Worm (Caenorhabditis elegans) whole organism, young adult: ENCODE measurements around the gene col-17.

Experiments used
- C17E4.6 ChIP-seq: fragments of 200-800 bp; sonication (Bioruptor generic); IDR thresholded peaks from 2 replicates; pipeline ENCODE4 v1.3.6; 2022; ENCODE audit warnings: missing genetic modification reagents, missing genetic modification characterization, missing compliant biosample characterization
- F22D6.2 ChIP-seq: sonication (generic microtip); optimal IDR thresholded peaks from 2 replicates; lab custom pipeline; 2016; ENCODE audit warnings: mild to moderate bottlenecking, missing genetic modification characterization, missing compliant biosample characterization
- F23B12.7 ChIP-seq: sonication (generic microtip); optimal IDR thresholded peaks from 2 replicates; lab custom pipeline; 2017; ENCODE audit warnings: missing genetic modification characterization, mild to moderate bottlenecking, missing compliant biosample characterization, antibody characterized with exemption, moderate library complexity; ENCODE audit not compliant: insufficient read depth
- F33H1.4 ChIP-seq: fragments of 200-800 bp; sonication (Bioruptor generic); IDR thresholded peaks from 2 replicates; pipeline ENCODE4 v1.3.6; 2022; ENCODE audit warnings: missing genetic modification reagents, missing genetic modification characterization, missing compliant biosample characterization
- F37B4.10 ChIP-seq: fragments of 200-800 bp; sonication (Bioruptor generic); IDR thresholded peaks from 2 replicates; pipeline ENCODE4 v1.3.6; 2022; ENCODE audit warnings: missing genetic modification characterization, missing compliant biosample characterization
- F49E8.2 ChIP-seq: sonication (generic microtip); optimal IDR thresholded peaks from 3 replicates; lab custom pipeline; 2017; ENCODE audit warnings: missing genetic modification characterization, mild to moderate bottlenecking, missing compliant biosample characterization, antibody characterized with exemption, moderate library complexity; ENCODE audit not compliant: insufficient read depth
- F52B5.7 ChIP-seq: sonication (generic microtip); optimal IDR thresholded peaks from 2 replicates; lab custom pipeline; 2016; ENCODE audit warnings: mild to moderate bottlenecking, missing genetic modification characterization, missing compliant biosample characterization
- F55B11.4 ChIP-seq: sonication (generic microtip); optimal IDR thresholded peaks from 2 replicates; lab custom pipeline; 2016; ENCODE audit warnings: missing compliant biosample characterization, missing genetic modification characterization, borderline replicate concordance; ENCODE audit not compliant: insufficient read depth
- K11D2.4 ChIP-seq: fragments of 200-800 bp; sonication (Bioruptor generic); IDR thresholded peaks from 2 replicates; pipeline ENCODE4 v1.3.6; 2022; ENCODE audit warnings: missing genetic modification reagents, missing genetic modification characterization, missing compliant biosample characterization
- T07F8.4 ChIP-seq: sonication (generic microtip); optimal IDR thresholded peaks from 2 replicates; lab custom pipeline; 2016; ENCODE audit warnings: mild to moderate bottlenecking, missing genetic modification characterization, moderate library complexity, missing compliant biosample characterization
- Y53G8AR.9 ChIP-seq: fragments of 200-800 bp; sonication (Bioruptor generic); conservative IDR thresholded peaks from 2 replicates; pipeline ENCODE4 v1.3.6; 2022; ENCODE audit warnings: missing genetic modification reagents, missing genetic modification characterization, missing compliant biosample characterization
- Y79H2A.3 ChIP-seq: fragments of 200-800 bp; sonication (Bioruptor generic); conservative IDR thresholded peaks from 2 replicates; pipeline ENCODE4 v1.3.6; 2022; ENCODE audit warnings: missing genetic modification reagents, missing genetic modification characterization, missing compliant biosample characterization
- Y95B8A.8 ChIP-seq: fragments of 200-800 bp; sonication (Bioruptor generic); IDR thresholded peaks from 2 replicates; pipeline ENCODE4 v1.3.6; 2022; ENCODE audit warnings: missing genetic modification reagents, missing genetic modification characterization, missing compliant biosample characterization
- ZK185.1 ChIP-seq: sonication (generic microtip); optimal IDR thresholded peaks from 2 replicates; lab custom pipeline; 2016; ENCODE audit warnings: mild to moderate bottlenecking, missing genetic modification characterization, missing compliant biosample characterization; ENCODE audit not compliant: poor library complexity, severe bottlenecking
- aptf-2 ChIP-seq: fragments of 200-800 bp; sonication (Bioruptor generic); conservative IDR thresholded peaks from 2 replicates; pipeline ENCODE4 v1.3.6; 2022; ENCODE audit warnings: missing genetic modification reagents, missing genetic modification characterization, missing compliant biosample characterization
- attf-3 ChIP-seq: fragments of 200-800 bp; sonication (Bioruptor generic); conservative IDR thresholded peaks from 2 replicates; pipeline ENCODE4 v1.3.6; 2022; ENCODE audit warnings: missing genetic modification reagents, missing genetic modification characterization, missing compliant biosample characterization
- attf-5 ChIP-seq: fragments of 200-800 bp; sonication (Bioruptor generic); optimal IDR thresholded peaks from 2 replicates; lab custom pipeline; 2018; ENCODE audit warnings: mild to moderate bottlenecking, missing genetic modification characterization, missing compliant biosample characterization
- bed-1 ChIP-seq: fragments of 200-800 bp; sonication (Bioruptor generic); IDR thresholded peaks from 2 replicates; pipeline ENCODE4 v1.3.6; 2022; ENCODE audit warnings: missing genetic modification reagents, missing genetic modification characterization, missing compliant biosample characterization
- bed-2 ChIP-seq: fragments of 200-800 bp; sonication (Bioruptor generic); IDR thresholded peaks from 2 replicates; pipeline ENCODE4 v1.3.6; 2022; ENCODE audit warnings: missing genetic modification reagents, missing genetic modification characterization, missing compliant biosample characterization
- cebp-2 ChIP-seq: fragments of 200-800 bp; sonication (Bioruptor generic); IDR thresholded peaks from 2 replicates; pipeline ENCODE4 v1.3.6; 2022; ENCODE audit warnings: missing genetic modification characterization, missing compliant biosample characterization
- ceh-58 ChIP-seq: fragments of 200-800 bp; sonication (Bioruptor generic); IDR thresholded peaks from 2 replicates; pipeline ENCODE4 v1.3.6; 2022; ENCODE audit warnings: missing genetic modification characterization, missing compliant biosample characterization
- dpff-1 ChIP-seq: sonication (generic microtip); optimal IDR thresholded peaks from 2 replicates; lab custom pipeline; 2017; ENCODE audit warnings: mild to moderate bottlenecking, missing genetic modification characterization, missing compliant biosample characterization
- efl-1 ChIP-seq: fragments of 150-350 bp; optimal IDR thresholded peaks from 2 replicates; lab custom pipeline; 2014; ENCODE audit warnings: missing biosample characterization, missing genetic modification reagents, missing genetic modification characterization
- egl-44 ChIP-seq: fragments of 200-800 bp; sonication (Bioruptor generic); IDR thresholded peaks from 2 replicates; pipeline ENCODE4 v1.3.6; 2022; ENCODE audit warnings: missing genetic modification reagents, missing genetic modification characterization, missing compliant biosample characterization
- egrh-3 ChIP-seq: fragments of 200-800 bp; sonication (Bioruptor generic); IDR thresholded peaks from 2 replicates; pipeline ENCODE4 v1.3.6; 2022; ENCODE audit warnings: missing genetic modification reagents, missing genetic modification characterization, missing compliant biosample characterization
- gei-17 ChIP-seq: fragments of 200-800 bp; sonication (Bioruptor generic); optimal IDR thresholded peaks from 2 replicates; lab custom pipeline; 2018; ENCODE audit warnings: mild to moderate bottlenecking, missing genetic modification characterization, missing compliant biosample characterization
- hlh-26 ChIP-seq: fragments of 200-800 bp; sonication (Bioruptor generic); conservative IDR thresholded peaks from 2 replicates; pipeline ENCODE4 v1.3.6; 2022; ENCODE audit warnings: missing genetic modification reagents, missing genetic modification characterization, missing compliant biosample characterization
- hmg-1.2 ChIP-seq: fragments of 200-800 bp; sonication (Bioruptor generic); IDR thresholded peaks from 2 replicates; pipeline ENCODE4 v1.3.6; 2022; ENCODE audit warnings: missing genetic modification reagents, missing genetic modification characterization, missing compliant biosample characterization
- hrde-1 ChIP-seq: sonication (generic microtip); optimal IDR thresholded peaks from 2 replicates; lab custom pipeline; 2016; ENCODE audit warnings: missing genetic modification characterization, mild to moderate bottlenecking, missing compliant biosample characterization, moderate library complexity, missing genotype, missing genetic modification reagents, borderline replicate concordance
- let-607 ChIP-seq, 2 experiments: fragments of 200-800 bp in 1 of 2; sonication (Bioruptor generic) in 1 of 2; sonication (generic microtip) in 1 of 2; optimal IDR thresholded peaks; 2 replicates each; lab custom pipeline; 2016 to 2018; ENCODE audit warnings: mild to moderate bottlenecking in 2 of 2, missing compliant biosample characterization in 2 of 2, missing genetic modification characterization in 2 of 2, moderate library complexity in 2 of 2, missing genotype in 1 of 2
- lin-54 ChIP-seq: fragments of 200-800 bp; sonication (Bioruptor generic); optimal IDR thresholded peaks from 2 replicates; lab custom pipeline; 2018; ENCODE audit warnings: mild to moderate bottlenecking, missing genetic modification characterization, missing compliant biosample characterization
- madf-10 ChIP-seq: sonication (generic microtip); optimal IDR thresholded peaks from 2 replicates; lab custom pipeline; 2016; ENCODE audit warnings: mild to moderate bottlenecking, missing genetic modification characterization, missing compliant biosample characterization
- madf-8 ChIP-seq: fragments of 200-800 bp; sonication (Bioruptor generic); conservative IDR thresholded peaks from 2 replicates; pipeline ENCODE4 v1.3.6; 2022; ENCODE audit warnings: missing genetic modification reagents, missing genetic modification characterization, missing compliant biosample characterization
- nfya-1 ChIP-seq: sonication (generic microtip); optimal IDR thresholded peaks from 2 replicates; lab custom pipeline; 2017; ENCODE audit warnings: antibody characterized with exemption, missing compliant biosample characterization, missing genetic modification characterization, borderline replicate concordance; ENCODE audit not compliant: insufficient read depth
- nhr-120 ChIP-seq: fragments of 200-800 bp; sonication (Bioruptor generic); IDR thresholded peaks from 2 replicates; pipeline ENCODE4 v1.3.6; 2022; ENCODE audit warnings: missing genetic modification characterization, missing compliant biosample characterization
- nhr-179 ChIP-seq: sonication (generic microtip); optimal IDR thresholded peaks from 2 replicates; lab custom pipeline; 2016; ENCODE audit warnings: mild to moderate bottlenecking, missing genetic modification characterization, missing compliant biosample characterization
- nhr-27 ChIP-seq: fragments of 200-800 bp; sonication (Bioruptor generic); optimal IDR thresholded peaks from 2 replicates; lab custom pipeline; 2018; ENCODE audit warnings: mild to moderate bottlenecking, missing genetic modification characterization, moderate library complexity, missing compliant biosample characterization
- nhr-90 ChIP-seq: sonication (generic microtip); optimal IDR thresholded peaks from 2 replicates; lab custom pipeline; 2016; ENCODE audit warnings: missing genotype, mild to moderate bottlenecking, missing genetic modification characterization, missing compliant biosample characterization
- repo-1 ChIP-seq: sonication (generic microtip); optimal IDR thresholded peaks from 2 replicates; lab custom pipeline; 2017; ENCODE audit warnings: mild to moderate bottlenecking, missing genetic modification characterization, missing compliant biosample characterization
- rpc-1 ChIP-seq, 2 experiments: fragments of 150-350 bp in 1 of 2; sonication (generic microtip) in 1 of 2; optimal IDR thresholded peaks; 2 replicates each; lab custom pipeline; 2014 to 2018; ENCODE audit warnings: missing biosample characterization in 1 of 2, missing genetic modification characterization in 1 of 2, missing genetic modification reagents in 1 of 2, missing genotype in 1 of 2
- sdz-38 ChIP-seq: sonication (generic microtip); optimal IDR thresholded peaks from 2 replicates; lab custom pipeline; 2016; ENCODE audit warnings: missing genotype, missing genetic modification characterization, missing compliant biosample characterization
- snpc-1.3 ChIP-seq: sonication (generic microtip); optimal IDR thresholded peaks from 2 replicates; lab custom pipeline; 2017; ENCODE audit warnings: missing genetic modification characterization, mild to moderate bottlenecking, missing compliant biosample characterization, antibody characterized with exemption, moderate library complexity, missing genotype, missing genetic modification reagents; ENCODE audit not compliant: insufficient read depth
- sptf-2 ChIP-seq: fragments of 200-800 bp; sonication (Bioruptor generic); optimal IDR thresholded peaks from 2 replicates; lab custom pipeline; 2018; ENCODE audit warnings: mild to moderate bottlenecking, missing genetic modification characterization, missing compliant biosample characterization
- tbp1 ChIP-seq: fragments of 200-800 bp; sonication (Bioruptor generic); optimal IDR thresholded peaks from 2 replicates; lab custom pipeline; 2018; ENCODE audit warnings: mild to moderate bottlenecking, missing genetic modification characterization, missing compliant biosample characterization
- xnd-1 ChIP-seq: sonication (generic microtip); optimal IDR thresholded peaks from 2 replicates; lab custom pipeline; 2016; ENCODE audit warnings: missing genotype, missing genetic modification reagents, missing genetic modification characterization, missing compliant biosample characterization
- zfh-2 ChIP-seq: fragments of 200-800 bp; sonication (Bioruptor generic); conservative IDR thresholded peaks from 2 replicates; pipeline ENCODE4 v1.3.6; 2022; ENCODE audit warnings: missing genetic modification reagents, missing genetic modification characterization, missing compliant biosample characterization
- ztf-22 ChIP-seq: fragments of 200-800 bp; sonication (Bioruptor generic); optimal IDR thresholded peaks from 2 replicates; lab custom pipeline; 2018; ENCODE audit warnings: mild to moderate bottlenecking, missing genetic modification characterization, moderate library complexity, missing compliant biosample characterization
- ztf-3 ChIP-seq: fragments of 200-800 bp; sonication (Bioruptor generic); optimal IDR thresholded peaks from 2 replicates; lab custom pipeline; 2018; ENCODE audit warnings: mild to moderate bottlenecking, missing genetic modification characterization, missing compliant biosample characterization

col-17 gene

ce11 chrII:4904277-4904676 is 36.9 kb upstream of the col-17 start (continued):
- TF ChIP-seq rpc-1 (optimal IDR thresholded peaks at IDR 0.05; lab: Kevin White, UChicago) (peak; percentile 36), rpc-1 (tag; optimal IDR thresholded peaks at IDR 0.05; lab: Kevin White, UChicago) (no peak), lin-54 (GFP tag; lab: Kevin White, UChicago) (peak; percentile 68), efl-1 (GFP tag; lab: Kevin White, UChicago) (peak; percentile 69), nhr-120 (no peak), F55B11.4 (tag; lab: Kevin White, UChicago) (no peak), sptf-2 (no peak), Y79H2A.3 (GFP tag; lab: Robert Waterston, UW) (no peak), F33H1.4 (GFP tag; lab: Robert Waterston, UW) (peak; percentile 84), F23B12.7 (peak; percentile 80), F52B5.7 (tag; lab: Kevin White, UChicago) (no peak), nfya-1 (tag; lab: Kevin White, UChicago) (no peak), ceh-58 (no peak), egrh-3 (no peak), repo-1 (tag; lab: Kevin White, UChicago) (no peak), F22D6.2 (tag; lab: Kevin White, UChicago) (no peak), gei-17 (GFP tag; lab: Kevin White, UChicago) (no peak), hrde-1 (tag; lab: Kevin White, UChicago) (no peak), let-607 (tag; optimal IDR thresholded peaks at IDR 0.05; lab: Kevin White, UChicago) (no peak), cebp-2 (GFP tag; lab: Robert Waterston, UW) (no peak), K11D2.4 (GFP tag; lab: Robert Waterston, UW) (no peak), sdz-38 (tag; lab: Kevin White, UChicago) (no peak), ZK185.1 (tag; lab: Kevin White, UChicago) (peak; percentile 58), attf-3 (GFP tag; lab: Robert Waterston, UW) (no peak), egl-44 (no peak), attf-5 (GFP tag; lab: Kevin White, UChicago) (peak; percentile 40), Y53G8AR.9 (GFP tag; lab: Robert Waterston, UW) (no peak), hlh-26 (no peak), madf-8 (peak; percentile 47; the same call in 1 of the 2 replicates), zfh-2 (GFP tag; lab: Robert Waterston, UW) (no peak; the same call in 1 of the 2 replicates), T07F8.4 (tag; lab: Kevin White, UChicago) (no peak), F49E8.2 (peak; percentile 44), aptf-2 (GFP tag; lab: Robert Waterston, UW) (no peak), nhr-90 (tag; lab: Kevin White, UChicago) (no peak), snpc-1.3 (tag; lab: Kevin White, UChicago) (peak; percentile 58), tbp1 (GFP tag; lab: Kevin White, UChicago) (peak; percentile 62), Y95B8A.8 (GFP tag; lab: Robert Waterston, UW) (0 out of 2 replicates have a peak, but pooled peaks have one; percentile 60), ztf-3 (GFP tag; lab: Kevin White, UChicago) (no peak), bed-2 (no peak), dpff-1 (no peak), madf-10 (tag; lab: Kevin White, UChicago) (peak; percentile 40), hmg-1.2 (GFP tag; lab: Robert Waterston, UW) (peak; percentile 94), nhr-27 (tag; lab: Kevin White, UChicago) (no peak), F37B4.10 (GFP tag; lab: Robert Waterston, UW) (no peak), xnd-1 (tag; lab: Kevin White, UChicago) (peak; percentile 26), nhr-179 (tag; lab: Kevin White, UChicago) (no peak), ztf-22 (GFP tag; lab: Kevin White, UChicago) (no peak), bed-1 (GFP tag; lab: Robert Waterston, UW) (no peak), C17E4.6 (GFP tag; lab: Robert Waterston, UW) (no peak)
